Fruit fly (Drosophila melanogaster) whole organism, pupa: Measurements from ENCODE around the gene CG6295.

Experiments used
- CG10348 ChIP-seq: fragments of 200-800 bp; sonication (Bioruptor generic); IDR thresholded peaks from 2 replicates; pipeline ENCODE4 v1.3.6; 2022; ENCODE audit warnings: missing biosample characterization, missing genetic modification characterization
- CG12605 ChIP-seq: fragments of 200-800 bp; sonication (Bioruptor generic); IDR thresholded peaks from 2 replicates; pipeline ENCODE4 v1.3.6; 2022; ENCODE audit warnings: missing biosample characterization, missing genetic modification characterization
- CG13204 ChIP-seq: fragments of 200-800 bp; sonication (Bioruptor generic); optimal IDR thresholded peaks from 2 replicates; lab custom pipeline; 2018; ENCODE audit warnings: missing biosample characterization, mild to moderate bottlenecking, missing genetic modification characterization, moderate library complexity
- CG14655 ChIP-seq: fragments of 200-800 bp; sonication (Bioruptor generic); optimal IDR thresholded peaks from 3 replicates; lab custom pipeline; 2017; ENCODE audit warnings: mild to moderate bottlenecking, missing biosample characterization, missing genetic modification reagents, missing genetic modification characterization
- CG15710 ChIP-seq: fragments of 200-800 bp; sonication (Bioruptor generic); optimal IDR thresholded peaks from 2 replicates; lab custom pipeline; 2018; ENCODE audit warnings: missing biosample characterization, mild to moderate bottlenecking, missing genetic modification characterization, moderate library complexity
- CG17806 ChIP-seq: fragments of 200-800 bp; sonication (Bioruptor generic); optimal IDR thresholded peaks from 2 replicates; lab custom pipeline; 2018; ENCODE audit warnings: missing biosample characterization, mild to moderate bottlenecking, missing genetic modification characterization, moderate library complexity
- CG32121 ChIP-seq: fragments of 200-800 bp; sonication (Bioruptor generic); IDR thresholded peaks from 2 replicates; pipeline ENCODE4 v1.3.6; 2022; ENCODE audit warnings: missing biosample characterization, missing genetic modification characterization
- CG34367 ChIP-seq: fragments of 200-800 bp; sonication (Bioruptor generic); optimal IDR thresholded peaks from 2 replicates; lab custom pipeline; 2018; ENCODE audit warnings: missing biosample characterization, mild to moderate bottlenecking, missing genetic modification characterization
- CG4496 ChIP-seq: fragments of 200-800 bp; sonication (Bioruptor generic); IDR thresholded peaks from 3 replicates; pipeline ENCODE4 v1.3.6; 2022; ENCODE audit warnings: missing biosample characterization, missing genetic modification characterization
- CG8159 ChIP-seq: fragments of 200-800 bp; sonication (Bioruptor generic); optimal IDR thresholded peaks from 3 replicates; lab custom pipeline; 2018; ENCODE audit warnings: missing biosample characterization, mild to moderate bottlenecking, missing genetic modification characterization, moderate library complexity
- CG8301 ChIP-seq: fragments of 200-800 bp; sonication (Bioruptor generic); optimal IDR thresholded peaks from 2 replicates; lab custom pipeline; 2018; ENCODE audit warnings: missing biosample characterization, mild to moderate bottlenecking, missing genetic modification characterization
- CG9948 ChIP-seq: fragments of 200-800 bp; sonication (Bioruptor generic); optimal IDR thresholded peaks from 2 replicates; lab custom pipeline; 2018; ENCODE audit warnings: missing biosample characterization, mild to moderate bottlenecking, missing genetic modification characterization, moderate library complexity
- D1 ChIP-seq: fragments of 200-800 bp; sonication (Bioruptor generic); optimal IDR thresholded peaks from 2 replicates; lab custom pipeline; 2018; ENCODE audit warnings: missing biosample characterization, mild to moderate bottlenecking, missing genetic modification characterization, moderate library complexity
- EcR ChIP-seq: fragments of 200-800 bp; sonication (Bioruptor generic); optimal IDR thresholded peaks from 3 replicates; lab custom pipeline; 2019; ENCODE audit warnings: missing biosample characterization, missing genetic modification characterization, mild to moderate bottlenecking, moderate library complexity, missing genetic modification reagents
- Ets98B ChIP-seq: fragments of 200-800 bp; sonication (Bioruptor generic); IDR thresholded peaks from 2 replicates; pipeline ENCODE4 v1.3.6; 2022; ENCODE audit warnings: missing biosample characterization, missing genetic modification characterization
- Pif1A ChIP-seq: fragments of 200-800 bp; sonication (Bioruptor generic); optimal IDR thresholded peaks from 3 replicates; lab custom pipeline; 2016; ENCODE audit warnings: missing biosample characterization, missing genetic modification characterization
- Pif1B ChIP-seq: fragments of 200-800 bp; sonication (Bioruptor generic); optimal IDR thresholded peaks from 3 replicates; lab custom pipeline; 2016; ENCODE audit warnings: missing biosample characterization, missing genetic modification characterization
- Snoo ChIP-seq: fragments of 200-800 bp; sonication (Bioruptor generic); optimal IDR thresholded peaks from 3 replicates; lab custom pipeline; 2017; ENCODE audit warnings: missing biosample characterization, mild to moderate bottlenecking, missing genetic modification characterization, inconsistent platforms
- fd96Ca ChIP-seq: fragments of 200-800 bp; sonication (Bioruptor generic); IDR thresholded peaks from 3 replicates; pipeline ENCODE4 v1.3.6; 2022; ENCODE audit warnings: missing biosample characterization, missing genetic modification characterization
- gl ChIP-seq: fragments of 200-800 bp; sonication (Bioruptor generic); optimal IDR thresholded peaks from 2 replicates; lab custom pipeline; 2018; ENCODE audit warnings: missing biosample characterization, mild to moderate bottlenecking, missing genetic modification characterization
- rn ChIP-seq: fragments of 200-800 bp; sonication (Bioruptor generic); IDR thresholded peaks from 2 replicates; pipeline ENCODE4 v1.3.6; 2022; ENCODE audit warnings: missing biosample characterization, missing genetic modification characterization

Gene CG6295

DNA sequence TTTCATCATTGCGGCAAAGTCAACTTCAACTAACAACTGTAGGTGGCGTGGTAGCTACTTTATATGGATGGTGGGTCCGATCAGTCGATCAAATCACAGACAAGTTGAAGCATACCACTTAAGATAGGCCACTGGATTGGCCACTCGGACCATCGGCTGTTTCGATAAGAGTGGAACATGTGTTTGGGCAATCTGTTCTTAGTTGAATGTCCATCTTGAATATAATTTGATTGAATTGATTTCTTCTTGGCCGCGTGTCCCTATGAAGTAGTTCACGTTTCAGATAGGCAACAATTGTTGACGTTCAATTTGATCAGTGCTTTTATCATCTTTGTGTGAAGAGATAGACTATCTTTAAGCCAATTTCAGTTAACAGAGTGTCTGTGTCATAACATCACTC, at the start of gene CG6295:
Gene CG6295, minus strand, starts transcription at position 34 of the 400 bp plus-strand sequence.
- TF ChIP-seq Pif1B (GFP tag; lab: Kevin White, UChicago) = no peak

DNA sequence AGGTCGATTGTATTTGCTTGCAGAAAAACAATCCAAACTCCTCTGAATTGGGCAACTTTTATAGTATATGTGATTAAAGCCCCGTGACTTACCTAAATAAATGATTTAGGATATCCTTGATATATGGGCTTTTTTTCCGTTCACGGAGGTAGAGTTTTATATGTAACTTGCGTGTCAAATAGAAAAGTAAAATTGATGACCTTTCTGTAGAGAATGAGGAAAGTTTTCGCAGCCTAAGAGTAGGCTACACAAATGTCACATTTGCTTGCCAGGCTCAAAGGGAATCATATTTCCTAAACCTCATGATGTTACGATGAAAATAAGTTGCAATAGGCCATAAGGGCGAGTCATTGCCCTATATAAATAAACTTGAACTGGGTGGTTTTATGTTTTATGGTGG, 49.3 kb upstream of the CG6295 start:
- TF ChIP-seq Pif1A (GFP tag; lab: Kevin White, UChicago) (no peak), CG15710 (tag; lab: Kevin White, UChicago) (no peak), CG34367 (tag; lab: Kevin White, UChicago) (no peak), fd96Ca (GFP tag; lab: Robert Waterston, UW) (no peak), CG8159 (tag; lab: Kevin White, UChicago) (no peak), CG17806 (tag; lab: Kevin White, UChicago) (no peak), CG13204 (GFP tag; lab: Kevin White, UChicago) (no peak), CG32121 (GFP tag; lab: Robert Waterston, UW) (no peak), CG12605 (no peak), Pif1B (GFP tag; lab: Kevin White, UChicago) (no peak), EcR (GFP tag; lab: Kevin White, UChicago) (no peak), gl (tag; lab: Kevin White, UChicago) (no peak), D1 (tag; lab: Kevin White, UChicago) (no peak), CG8301 (tag; lab: Kevin White, UChicago) (no peak), CG10348 (GFP tag; lab: Robert Waterston, UW) (no peak), CG14655 (no peak)

DNA sequence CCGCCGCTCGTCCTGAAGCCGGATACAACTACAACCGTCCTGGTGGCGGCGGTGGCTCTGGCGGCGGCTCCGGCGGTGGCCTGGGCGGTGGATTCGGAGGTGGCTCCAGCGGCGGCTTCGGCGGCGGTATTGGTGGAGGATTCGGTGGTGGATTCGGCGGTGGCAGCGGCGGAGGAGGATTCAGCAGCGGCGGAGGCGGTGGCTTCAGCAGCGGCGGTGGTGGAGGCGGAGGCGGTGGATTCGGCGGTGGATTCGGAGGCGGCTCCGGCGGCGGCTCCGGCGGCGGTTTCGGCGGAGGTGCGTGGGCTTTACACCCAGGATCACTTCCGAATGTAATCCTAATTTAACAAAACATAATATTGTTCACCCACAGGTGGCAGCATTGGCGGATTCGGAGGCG, 42.7 kb upstream of the CG6295 start:
- TF ChIP-seq Snoo (tag; lab: Kevin White, UChicago) (no peak), Ets98B (GFP tag; lab: Robert Waterston, UW) (no peak), EcR (GFP tag; lab: Kevin White, UChicago) (no peak), CG8159 (tag; lab: Kevin White, UChicago) (no peak), CG9948 (tag; lab: Kevin White, UChicago) (no peak), rn (no peak), CG34367 (tag; lab: Kevin White, UChicago) (no peak), CG32121 (GFP tag; lab: Robert Waterston, UW) (no peak), CG8301 (tag; lab: Kevin White, UChicago) (no peak), gl (tag; lab: Kevin White, UChicago) (no peak), CG10348 (GFP tag; lab: Robert Waterston, UW) (no peak), CG15710 (tag; lab: Kevin White, UChicago) (no peak)

DNA sequence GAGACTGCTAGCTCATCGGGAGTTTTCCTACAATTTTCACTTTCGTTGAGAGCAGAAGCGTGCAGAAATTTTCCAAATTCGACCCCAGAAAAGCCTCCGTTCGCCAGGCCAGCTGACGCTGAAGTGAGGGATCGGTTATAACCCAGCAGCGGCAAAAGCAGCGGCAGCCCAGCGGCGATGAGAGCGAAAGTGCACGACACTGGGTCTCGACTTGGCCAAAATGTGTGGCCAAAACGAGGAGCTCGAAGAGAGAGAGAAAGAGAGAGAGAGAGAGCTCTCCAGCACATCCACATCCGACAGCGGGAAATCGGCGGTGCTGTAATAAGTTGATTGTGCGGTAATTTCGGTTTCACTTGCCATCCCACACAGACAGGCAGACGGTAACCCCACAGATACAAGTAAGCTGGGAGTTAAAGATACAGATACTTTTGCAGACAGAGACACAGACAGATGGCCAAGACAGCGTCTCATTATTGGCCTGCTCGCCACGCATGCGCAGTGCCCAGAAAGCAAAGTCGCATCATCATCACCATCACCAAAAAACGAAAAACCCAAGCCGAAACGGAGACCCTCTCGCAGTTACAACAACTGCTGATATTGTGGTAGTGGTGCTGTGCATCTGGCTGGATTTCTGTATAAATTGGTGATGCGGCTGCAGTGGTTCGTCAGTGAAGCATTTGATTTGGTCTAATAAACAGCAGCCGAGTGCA, 41.9 kb upstream of the CG6295 start, which contains the start of gene TwdlT:
Gene TwdlT, plus strand, starts transcription at position 660 of the 710 bp plus-strand sequence.
- TF ChIP-seq Ets98B (GFP tag; lab: Robert Waterston, UW) (no peak), Snoo (tag; lab: Kevin White, UChicago) (peak; percentile 0), CG32121 (GFP tag; lab: Robert Waterston, UW) (no peak)

DNA sequence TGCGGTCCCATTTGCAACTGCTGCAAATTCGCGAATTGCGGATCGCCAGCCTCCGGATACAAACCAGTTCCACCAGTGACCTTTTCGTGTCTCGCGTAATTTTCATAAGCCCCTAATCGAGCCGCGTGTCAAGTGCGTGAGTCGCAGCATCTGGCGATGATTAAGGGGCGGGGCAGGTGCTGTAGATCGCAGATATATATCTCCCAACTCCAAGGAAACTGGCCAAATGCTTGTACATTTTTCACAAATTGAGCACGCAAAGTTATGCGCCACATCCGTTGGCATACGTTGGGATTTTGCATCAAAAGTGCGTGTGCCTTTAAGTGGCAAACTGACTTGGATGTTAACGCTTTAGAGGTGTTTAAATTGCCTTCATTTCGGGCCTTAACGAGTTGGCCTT, 33.2 kb upstream of the CG6295 start:
- TF ChIP-seq CG8159 (tag; lab: Kevin White, UChicago) (no peak), CG14655 (no peak), CG15710 (tag; lab: Kevin White, UChicago) (no peak), CG17806 (tag; lab: Kevin White, UChicago) (no peak), Ets98B (GFP tag; lab: Robert Waterston, UW) (no peak), EcR (GFP tag; lab: Kevin White, UChicago) (no peak), Pif1A (GFP tag; lab: Kevin White, UChicago) (no peak), CG10348 (GFP tag; lab: Robert Waterston, UW) (no peak), CG4496 (GFP tag; lab: Robert Waterston, UW) (no peak), Pif1B (GFP tag; lab: Kevin White, UChicago) (no peak), D1 (tag; lab: Kevin White, UChicago) (no peak), CG9948 (tag; lab: Kevin White, UChicago) (no peak), gl (tag; lab: Kevin White, UChicago) (no peak), CG12605 (no peak), fd96Ca (GFP tag; lab: Robert Waterston, UW) (no peak), CG13204 (GFP tag; lab: Kevin White, UChicago) (no peak)

DNA sequence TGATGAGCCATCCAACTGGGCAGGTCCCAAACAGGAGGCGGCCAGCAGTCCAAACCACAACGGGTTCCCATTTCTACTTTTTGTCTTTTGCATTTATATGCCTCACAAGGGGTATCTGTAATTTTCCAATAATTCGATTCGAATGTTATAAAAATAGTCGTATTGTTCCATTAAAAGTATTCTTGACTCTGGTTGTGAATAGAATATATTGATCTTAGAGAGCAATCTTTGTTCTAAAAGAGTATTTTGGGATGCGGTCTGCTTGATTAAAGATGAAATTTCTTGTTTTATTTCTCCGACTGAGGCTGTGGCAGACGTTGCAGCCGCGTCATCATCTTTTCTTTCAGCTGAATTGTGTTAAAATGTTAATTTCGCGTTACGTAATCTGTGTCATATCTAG, 27.1 kb upstream of the CG6295 start:
- TF ChIP-seq CG4496 (GFP tag; lab: Robert Waterston, UW) (0 out of 3 replicates have a peak, but pooled peaks have one; percentile 17), Ets98B (GFP tag; lab: Robert Waterston, UW) (0 out of 2 replicates have a peak, but pooled peaks have one; percentile 22), CG14655 (peak; percentile 50), CG8301 (tag; lab: Kevin White, UChicago) (peak; percentile 55), EcR (GFP tag; lab: Kevin White, UChicago) (no peak)
